Worm (Caenorhabditis elegans) whole organism, L3 larva: ENCODE measurements around the gene F10B5.2.

Experiments
- R02D3.7 ChIP-seq: fragments of 150-350 bp; optimal IDR thresholded peaks from 2 replicates; lab custom pipeline; 2014; ENCODE audit warnings: missing biosample characterization, missing genetic modification characterization
- aly-2 ChIP-seq: fragments of 150-350 bp; optimal IDR thresholded peaks from 2 replicates; lab custom pipeline; 2014; ENCODE audit warnings: missing biosample characterization, missing genetic modification characterization
- ama-1 ChIP-seq: fragments of 150-350 bp; optimal IDR thresholded peaks from 2 replicates; lab custom pipeline; 2018
- ceh-16 ChIP-seq: sonication (generic microtip); optimal IDR thresholded peaks from 2 replicates; lab custom pipeline; 2017; ENCODE audit warnings: missing biosample characterization, missing genetic modification characterization
- ceh-28 ChIP-seq: fragments of 150-350 bp; optimal IDR thresholded peaks from 2 replicates; lab custom pipeline; 2014; ENCODE audit warnings: missing biosample characterization, missing genetic modification reagents, missing genetic modification characterization
- ceh-82 ChIP-seq: fragments of 150-350 bp; optimal IDR thresholded peaks from 2 replicates; lab custom pipeline; 2014; ENCODE audit warnings: missing biosample characterization, missing genetic modification characterization
- ceh-9 ChIP-seq: sonication (generic microtip); optimal IDR thresholded peaks from 2 replicates; lab custom pipeline; 2018; ENCODE audit warnings: missing biosample characterization, missing genetic modification characterization
- daf-12 ChIP-seq: fragments of 150-350 bp; optimal IDR thresholded peaks from 2 replicates; lab custom pipeline; 2014; ENCODE audit warnings: missing biosample characterization, missing genetic modification reagents, missing genetic modification characterization
- egl-27 ChIP-seq: sonication (generic microtip); optimal IDR thresholded peaks from 4 replicates; lab custom pipeline; 2017; ENCODE audit warnings: missing biosample characterization, missing genetic modification reagents, missing genetic modification characterization
- egl-5 ChIP-seq: fragments of 150-350 bp; optimal IDR thresholded peaks from 2 replicates; lab custom pipeline; 2017; ENCODE audit warnings: missing biosample characterization, missing genetic modification reagents, missing genetic modification characterization, inconsistent platforms
- elt-3 ChIP-seq, 3 experiments: fragments of 150-350 bp in 1 of 3; sonication (generic microtip) in 2 of 3; optimal IDR thresholded peaks; 2 replicates in 2 of 3; 4 replicates in 1 of 3; lab custom pipeline; 2014 to 2017; ENCODE audit warnings: missing biosample characterization in 3 of 3, missing genetic modification characterization in 3 of 3
- eor-1 ChIP-seq, 2 experiments: fragments of 150-350 bp; optimal IDR thresholded peaks; 2 replicates each; lab custom pipeline; 2014 to 2018; ENCODE audit warnings: missing biosample characterization in 2 of 2, missing genetic modification characterization in 2 of 2
- fos-1 ChIP-seq: fragments of 150-350 bp; optimal IDR thresholded peaks from 2 replicates; lab custom pipeline; 2014; ENCODE audit warnings: missing biosample characterization, missing genetic modification characterization
- hmg-11 ChIP-seq: sonication (generic microtip); optimal IDR thresholded peaks from 2 replicates; lab custom pipeline; 2016; ENCODE audit warnings: missing genetic modification characterization, missing compliant biosample characterization
- jun-1 ChIP-seq: fragments of 150-350 bp; optimal IDR thresholded peaks from 2 replicates; lab custom pipeline; 2014; ENCODE audit warnings: missing biosample characterization, missing genetic modification reagents, missing genetic modification characterization
- lin-15B ChIP-seq: fragments of 150-350 bp; optimal IDR thresholded peaks from 2 replicates; lab custom pipeline; 2014; ENCODE audit warnings: missing biosample characterization, missing genetic modification characterization
- lin-39 ChIP-seq: fragments of 150-350 bp; optimal IDR thresholded peaks from 2 replicates; lab custom pipeline; 2018; ENCODE audit warnings: missing biosample characterization, missing genetic modification reagents, missing genetic modification characterization
- lsy-12 ChIP-seq: sonication (generic microtip); optimal IDR thresholded peaks from 2 replicates; lab custom pipeline; 2016; ENCODE audit warnings: mild to moderate bottlenecking, missing genetic modification characterization, missing compliant biosample characterization
- nfya-1 ChIP-seq: sonication (generic microtip); optimal IDR thresholded peaks from 2 replicates; lab custom pipeline; 2017; ENCODE audit warnings: missing genetic modification characterization, mild to moderate bottlenecking, missing compliant biosample characterization, antibody characterized with exemption, moderate library complexity; ENCODE audit not compliant: insufficient read depth
- nhr-11 ChIP-seq: fragments of 150-350 bp; optimal IDR thresholded peaks from 2 replicates; lab custom pipeline; 2014; ENCODE audit warnings: missing biosample characterization, missing genetic modification characterization
- nhr-12 ChIP-seq: fragments of 150-350 bp; optimal IDR thresholded peaks from 2 replicates; lab custom pipeline; 2014; ENCODE audit warnings: missing biosample characterization, missing genetic modification characterization
- nhr-23 ChIP-seq: fragments of 150-350 bp; optimal IDR thresholded peaks from 2 replicates; lab custom pipeline; 2014; ENCODE audit warnings: missing biosample characterization, missing genetic modification reagents, missing genetic modification characterization
- nhr-25 ChIP-seq: sonication (generic microtip); optimal IDR thresholded peaks from 2 replicates; lab custom pipeline; 2017; ENCODE audit warnings: missing biosample characterization, missing genetic modification characterization
- nhr-28 ChIP-seq: fragments of 150-350 bp; optimal IDR thresholded peaks from 2 replicates; lab custom pipeline; 2014; ENCODE audit warnings: missing biosample characterization, missing genetic modification characterization
- nhr-43 ChIP-seq: sonication (generic microtip); optimal IDR thresholded peaks from 2 replicates; lab custom pipeline; 2016; ENCODE audit warnings: mild to moderate bottlenecking, missing genetic modification characterization, missing compliant biosample characterization; ENCODE audit not compliant: poor library complexity, severe bottlenecking
- nhr-67 ChIP-seq: fragments of 150-350 bp; optimal IDR thresholded peaks from 2 replicates; lab custom pipeline; 2014; ENCODE audit warnings: missing biosample characterization, missing genetic modification characterization
- nhr-76 ChIP-seq: fragments of 150-350 bp; sonication (generic microtip); optimal IDR thresholded peaks from 5 replicates; lab custom pipeline; 2014; ENCODE audit warnings: missing biosample characterization, missing genetic modification characterization
- nhr-77 ChIP-seq: fragments of 150-350 bp; optimal IDR thresholded peaks from 2 replicates; lab custom pipeline; 2014; ENCODE audit warnings: missing biosample characterization, missing genetic modification characterization
- pha-4 ChIP-seq: fragments of 150-350 bp; optimal IDR thresholded peaks from 2 replicates; lab custom pipeline; 2014; ENCODE audit warnings: missing biosample characterization, missing genetic modification reagents, missing genetic modification characterization
- pqm-1 ChIP-seq: fragments of 150-350 bp; optimal IDR thresholded peaks from 2 replicates; lab custom pipeline; 2017; ENCODE audit warnings: missing biosample characterization, missing genetic modification characterization, inconsistent platforms
- sea-2 ChIP-seq: fragments of 150-350 bp; sonication (generic microtip); optimal IDR thresholded peaks from 4 replicates; lab custom pipeline; 2014; ENCODE audit warnings: missing biosample characterization, missing genetic modification reagents, missing genetic modification characterization
- skn-1 ChIP-seq: fragments of 150-350 bp; optimal IDR thresholded peaks from 2 replicates; lab custom pipeline; 2014; ENCODE audit warnings: missing biosample characterization, missing genetic modification characterization
- snpc-4 ChIP-seq: fragments of 150-350 bp; optimal IDR thresholded peaks from 2 replicates; lab custom pipeline; 2014; ENCODE audit warnings: missing biosample characterization, missing genetic modification characterization
- tbx-2 ChIP-seq: sonication (generic microtip); optimal IDR thresholded peaks from 2 replicates; lab custom pipeline; 2016; ENCODE audit warnings: mild to moderate bottlenecking, missing genetic modification characterization, missing compliant biosample characterization
- unc-39 ChIP-seq: sonication (generic microtip); optimal IDR thresholded peaks from 4 replicates; lab custom pipeline; 2017; ENCODE audit warnings: missing biosample characterization, missing genetic modification characterization
- zag-1 ChIP-seq: fragments of 150-350 bp; optimal IDR thresholded peaks from 2 replicates; lab custom pipeline; 2014; ENCODE audit warnings: missing biosample characterization, missing genetic modification characterization
- ztf-11 ChIP-seq: fragments of 150-350 bp; optimal IDR thresholded peaks from 2 replicates; lab custom pipeline; 2014; ENCODE audit warnings: missing biosample characterization, missing genetic modification characterization
- ztf-4 ChIP-seq: fragments of 150-350 bp; optimal IDR thresholded peaks from 2 replicates; lab custom pipeline; 2014; ENCODE audit warnings: missing biosample characterization, missing genetic modification characterization

Gene F10B5.2

DNA sequence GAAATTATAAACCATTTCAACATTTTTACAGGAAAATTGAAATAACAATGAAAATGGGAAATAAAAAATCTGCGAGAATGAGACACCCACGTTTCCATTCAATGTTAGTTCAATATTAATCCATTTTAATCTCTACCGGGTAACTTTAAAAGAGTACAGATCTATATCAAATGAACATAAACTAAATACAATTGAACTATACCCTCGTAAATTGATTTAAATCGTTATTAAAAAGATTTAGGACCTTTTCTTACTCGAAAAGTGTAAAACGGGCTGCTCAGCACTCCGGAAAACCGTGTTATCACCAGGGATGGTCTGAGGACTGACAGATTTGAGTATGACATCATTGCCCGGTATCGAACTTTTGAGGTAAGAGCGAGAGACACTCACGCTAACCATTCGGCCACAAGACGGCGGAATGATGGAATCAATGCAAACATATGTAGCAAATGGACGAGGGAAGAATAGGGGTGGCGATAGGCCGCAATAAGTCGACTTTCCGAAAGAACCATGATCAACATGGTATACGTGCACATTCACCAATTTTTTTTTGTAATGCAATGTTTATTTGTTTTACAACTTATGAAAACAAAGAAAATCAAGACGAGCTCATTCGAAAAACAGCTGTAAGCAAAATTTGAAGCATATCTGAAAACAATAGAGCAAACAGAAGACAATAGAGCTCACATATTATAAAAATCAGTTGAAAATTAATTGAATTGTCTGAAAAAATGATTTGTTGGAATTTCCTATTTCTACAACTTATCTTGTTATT, 37.5 kb upstream of the F10B5.2 start, which contains the start of the genes chst-1 and C41C4.9 (continued):
- TF ChIP-seq unc-39 (tag; lab: Kevin White, UChicago) (no peak), nhr-23 (tag; lab: Kevin White, UChicago) (no peak), eor-1 (tag; optimal IDR thresholded peaks at IDR 0.05; lab: Kevin White, UChicago) (no peak), elt-3 (tag; optimal IDR thresholded peaks at IDR 0.05; lab: Kevin White, UChicago) (peak in 1 of 3 experiments; percentile 79), pha-4 (no peak), fos-1 (no peak), nhr-43 (tag; lab: Kevin White, UChicago) (peak; percentile 83), nhr-11 (no peak), pqm-1 (tag; lab: Kevin White, UChicago) (no peak), ztf-4 (tag; lab: Kevin White, UChicago) (no peak), skn-1 (tag; lab: Kevin White, UChicago) (peak; percentile 47), ceh-16 (tag; lab: Kevin White, UChicago) (peak; percentile 22), snpc-4 (tag; lab: Kevin White, UChicago) (no peak)
- TF ChIP-seq, all 47 proteins: peak for 14

DNA sequence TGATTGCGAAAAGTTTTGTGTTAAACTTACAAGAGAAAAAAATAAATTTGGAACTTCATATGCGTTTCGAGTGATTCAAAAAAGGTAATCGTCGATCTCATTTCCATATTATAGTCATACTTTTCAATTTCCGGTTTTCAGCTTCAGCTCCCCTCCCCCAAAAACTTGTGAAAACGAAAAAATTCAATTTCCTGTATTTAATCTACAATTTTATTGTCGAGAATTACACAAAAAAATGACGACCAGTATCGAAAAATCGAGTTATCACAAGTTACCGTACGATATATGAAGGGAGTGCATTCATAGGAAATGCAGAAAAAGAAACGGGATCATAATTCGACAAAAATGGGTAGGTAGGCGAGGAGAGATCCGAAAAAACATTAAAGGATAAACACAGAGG, 32.5 kb upstream of the F10B5.2 start, which contains the start of gene lron-4:
Gene lron-4, minus strand, starts transcription at position 101 of the 400 bp plus-strand sequence.
- TF ChIP-seq nhr-11 (no peak), skn-1 (tag; lab: Kevin White, UChicago) (no peak), egl-27 (tag; lab: Kevin White, UChicago) (no peak), unc-39 (tag; lab: Kevin White, UChicago) (no peak), eor-1 (tag; optimal IDR thresholded peaks at IDR 0.05; lab: Kevin White, UChicago) (no peak), nhr-28 (no peak), nfya-1 (tag; lab: Kevin White, UChicago) (no peak), lsy-12 (tag; lab: Kevin White, UChicago) (no peak), pqm-1 (tag; lab: Kevin White, UChicago) (no peak), aly-2 (tag; lab: Kevin White, UChicago) (no peak)

DNA sequence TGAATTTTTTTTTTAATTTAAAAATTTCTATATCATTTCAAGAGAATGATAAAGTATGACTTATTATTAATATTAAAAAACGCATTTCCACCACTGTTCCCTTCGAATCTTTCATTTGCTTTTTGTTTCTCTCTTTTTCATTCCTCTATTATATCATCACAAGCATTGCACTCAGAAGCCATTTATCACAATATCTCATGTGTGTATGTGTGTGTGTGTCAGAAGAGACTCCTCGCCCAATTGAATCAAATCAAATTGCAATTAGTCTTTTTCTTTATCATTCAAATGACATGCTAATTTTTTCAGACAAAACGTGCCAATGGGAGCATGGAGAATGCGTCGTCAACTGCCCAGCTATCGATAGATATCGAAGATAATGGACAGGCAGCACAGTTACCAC, 28.4 kb upstream of the F10B5.2 start, which contains the start of gene unc-105:
Gene unc-105, plus strand, starts transcription at position 301 of the 400 bp plus-strand sequence.
- TF ChIP-seq nhr-12 (tag; lab: Kevin White, UChicago) (no peak), fos-1 (no peak), unc-39 (tag; lab: Kevin White, UChicago) (no peak), R02D3.7 (tag; lab: Kevin White, UChicago) (no peak), nhr-43 (tag; lab: Kevin White, UChicago) (no peak), aly-2 (tag; lab: Kevin White, UChicago) (no peak), nhr-11 (no peak), skn-1 (tag; lab: Kevin White, UChicago) (no peak), egl-5 (tag; lab: Kevin White, UChicago) (no peak), ceh-82 (tag; lab: Kevin White, UChicago) (no peak), daf-12 (no peak), eor-1 (tag; optimal IDR thresholded peaks at IDR 0.05; lab: Kevin White, UChicago) (no peak), tbx-2 (no peak), lin-15B (tag; lab: Kevin White, UChicago) (no peak)

DNA sequence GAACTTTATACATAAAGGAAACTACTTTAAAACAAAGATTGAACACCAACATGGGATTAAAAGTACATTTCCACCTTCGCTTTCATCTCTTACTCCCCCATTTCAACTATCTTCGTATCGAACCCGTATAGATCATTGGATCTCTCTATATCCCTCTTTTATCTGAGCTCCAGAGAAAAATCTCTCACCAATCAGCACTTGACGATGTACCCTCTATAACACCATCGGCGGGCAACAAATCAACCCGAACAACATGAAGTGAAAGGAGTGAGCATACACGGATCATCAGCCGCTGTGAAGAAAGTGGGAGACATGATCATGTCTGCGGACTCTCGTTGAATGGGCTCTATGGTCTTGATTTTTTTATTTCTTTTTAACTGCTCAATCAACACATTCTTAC, 27.1 kb upstream of the F10B5.2 start:
- TF ChIP-seq nhr-12 (tag; lab: Kevin White, UChicago) (no peak), nfya-1 (tag; lab: Kevin White, UChicago) (peak; percentile 74)
- TF ChIP-seq, all 47 proteins: peak for 1

DNA sequence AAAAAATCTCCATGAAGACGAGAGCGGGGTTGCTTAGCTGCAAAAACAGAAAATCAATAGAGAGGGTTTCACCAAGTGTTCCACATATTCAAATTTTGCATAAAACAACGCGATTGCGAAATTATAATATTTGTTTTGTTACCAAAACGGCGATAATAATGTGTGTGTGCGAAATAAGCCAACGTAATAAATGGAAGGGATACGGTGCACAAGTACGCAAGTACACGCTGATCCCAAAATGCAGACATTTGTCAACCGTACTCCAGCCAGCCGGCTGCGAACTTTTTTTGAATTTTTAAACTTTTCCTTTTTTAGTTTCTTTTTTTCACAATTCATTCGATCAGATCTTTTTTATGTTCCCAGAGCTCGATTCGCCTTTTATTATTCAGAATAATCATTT, 19.7 kb upstream of the F10B5.2 start, which contains the start of gene ire-1:
Gene ire-1, minus strand, starts transcription at position 44 of the 400 bp plus-strand sequence.
- TF ChIP-seq egl-5 (tag; lab: Kevin White, UChicago) (peak; percentile 8), nhr-76 (no peak), pqm-1 (tag; lab: Kevin White, UChicago) (peak; percentile 31), unc-39 (tag; lab: Kevin White, UChicago) (no peak), ama-1 (lab: Kevin White, UChicago) (peak; percentile 54), nhr-23 (tag; lab: Kevin White, UChicago) (peak; percentile 59), ceh-9 (tag; lab: Kevin White, UChicago) (no peak), ceh-82 (tag; lab: Kevin White, UChicago) (no peak), ceh-16 (tag; lab: Kevin White, UChicago) (no peak), jun-1 (tag; lab: Kevin White, UChicago) (no peak), nhr-28 (no peak), nhr-77 (tag; lab: Kevin White, UChicago) (no peak), nhr-43 (tag; lab: Kevin White, UChicago) (peak; percentile 46), ztf-11 (tag; lab: Kevin White, UChicago) (no peak), zag-1 (tag; lab: Kevin White, UChicago) (no peak), daf-12 (no peak), nhr-11 (no peak), aly-2 (tag; lab: Kevin White, UChicago) (no peak), hmg-11 (peak; percentile 68), ceh-28 (tag; lab: Kevin White, UChicago) (no peak), R02D3.7 (tag; lab: Kevin White, UChicago) (no peak), egl-27 (tag; lab: Kevin White, UChicago) (no peak), fos-1 (no peak), nhr-67 (tag; lab: Kevin White, UChicago) (no peak), ztf-4 (tag; lab: Kevin White, UChicago) (no peak), tbx-2 (no peak), sea-2 (no peak), nhr-25 (tag; lab: Kevin White, UChicago) (peak; percentile 29), lin-39 (tag; lab: Kevin White, UChicago) (peak; percentile 21), elt-3 (tag; optimal IDR thresholded peaks at IDR 0.05; lab: Kevin White, UChicago) (no peak), snpc-4 (tag; lab: Kevin White, UChicago) (peak; percentile 60), nfya-1 (tag; lab: Kevin White, UChicago) (peak; percentile 96)
